Worm (Caenorhabditis elegans) whole organism, mixed stage, embryonic: ENCODE results near the gene T23D5.8.

Experiments
- M03D4.4 ChIP-seq: sonication (generic microtip); optimal IDR thresholded peaks from 2 replicates; lab custom pipeline; 2017; ENCODE audit warnings: mild to moderate bottlenecking, missing genetic modification characterization, missing compliant biosample characterization
- blmp-1 ChIP-seq: fragments of 150-350 bp; optimal IDR thresholded peaks from 2 replicates; lab custom pipeline; 2014; ENCODE audit warnings: missing biosample characterization, missing genetic modification characterization
- ham-2 ChIP-seq: fragments of 200-800 bp; sonication (Bioruptor generic); optimal IDR thresholded peaks from 2 replicates; lab custom pipeline; 2018; ENCODE audit warnings: mild to moderate bottlenecking, missing genetic modification characterization, missing compliant biosample characterization
- lsy-2 ChIP-seq: fragments of 150-350 bp; optimal IDR thresholded peaks from 2 replicates; lab custom pipeline; 2014; ENCODE audit warnings: missing biosample characterization, missing genetic modification characterization
- mls-2 ChIP-seq: sonication (generic microtip); optimal IDR thresholded peaks from 2 replicates; lab custom pipeline; 2016; ENCODE audit warnings: mild to moderate bottlenecking, missing genetic modification characterization, moderate library complexity, missing compliant biosample characterization
- nhr-28 ChIP-seq: fragments of 150-350 bp; optimal IDR thresholded peaks from 2 replicates; lab custom pipeline; 2014; ENCODE audit warnings: missing biosample characterization, missing genetic modification characterization
- tbx-8 ChIP-seq: fragments of 200-800 bp; sonication (Bioruptor generic); optimal IDR thresholded peaks from 2 replicates; lab custom pipeline; 2018; ENCODE audit warnings: mild to moderate bottlenecking, missing genetic modification characterization, moderate library complexity, missing compliant biosample characterization
- unc-39 ChIP-seq: fragments of 150-350 bp; optimal IDR thresholded peaks from 2 replicates; lab custom pipeline; 2014; ENCODE audit warnings: missing biosample characterization, missing genetic modification characterization
- unc-62 ChIP-seq: fragments of 150-350 bp; optimal IDR thresholded peaks from 2 replicates; lab custom pipeline; 2014; ENCODE audit warnings: missing biosample characterization, missing genetic modification reagents, missing genetic modification characterization
- ztf-11 ChIP-seq: fragments of 150-350 bp; optimal IDR thresholded peaks from 2 replicates; lab custom pipeline; 2014; ENCODE audit warnings: missing biosample characterization, missing genetic modification characterization

- TF ChIP-seq unc-62 (GFP tag; lab: Kevin White, UChicago) (no peak), lsy-2 (tag; lab: Kevin White, UChicago) (no peak), ham-2 (no peak), ztf-11 (tag; lab: Kevin White, UChicago) (no peak), mls-2 (tag; lab: Kevin White, UChicago) (no peak), blmp-1 (tag; lab: Kevin White, UChicago) (no peak), nhr-28 (tag; lab: Kevin White, UChicago) (no peak), unc-39 (no peak), M03D4.4 (tag; lab: Kevin White, UChicago) (no peak), tbx-8 (no peak)
Measured at ce11 chrV:15733568-15733967, 14.7 kb downstream of the T23D5.8 start, which contains the start of gene T23D5.3.
